Worm (Caenorhabditis elegans) whole organism, L3 larva: ENCODE data around the gene C25H3.7.

Source experiments
- ZK546.5 ChIP-seq: sonication (generic microtip); optimal IDR thresholded peaks from 2 replicates; lab custom pipeline; 2017; ENCODE audit warnings: missing biosample characterization, missing genetic modification characterization
- ama-1 ChIP-seq: fragments of 150-350 bp; optimal IDR thresholded peaks from 2 replicates; lab custom pipeline; 2018
- ceh-28 ChIP-seq: fragments of 150-350 bp; optimal IDR thresholded peaks from 2 replicates; lab custom pipeline; 2014; ENCODE audit warnings: missing biosample characterization, missing genetic modification reagents, missing genetic modification characterization
- ceh-82 ChIP-seq: fragments of 150-350 bp; optimal IDR thresholded peaks from 2 replicates; lab custom pipeline; 2014; ENCODE audit warnings: missing biosample characterization, missing genetic modification characterization
- daf-12 ChIP-seq: fragments of 150-350 bp; optimal IDR thresholded peaks from 2 replicates; lab custom pipeline; 2014; ENCODE audit warnings: missing biosample characterization, missing genetic modification reagents, missing genetic modification characterization
- egl-27 ChIP-seq: sonication (generic microtip); optimal IDR thresholded peaks from 4 replicates; lab custom pipeline; 2017; ENCODE audit warnings: missing biosample characterization, missing genetic modification reagents, missing genetic modification characterization
- elt-1 ChIP-seq: fragments of 150-350 bp; optimal IDR thresholded peaks from 2 replicates; lab custom pipeline; 2014; ENCODE audit warnings: missing biosample characterization, missing genetic modification characterization
- elt-2 ChIP-seq: sonication (generic microtip); optimal IDR thresholded peaks from 2 replicates; lab custom pipeline; 2016; ENCODE audit warnings: missing genetic modification reagents, mild to moderate bottlenecking, missing genetic modification characterization, missing compliant biosample characterization
- elt-3 ChIP-seq, 3 experiments: fragments of 150-350 bp in 1 of 3; sonication (generic microtip) in 2 of 3; optimal IDR thresholded peaks; 2 replicates in 2 of 3; 4 replicates in 1 of 3; lab custom pipeline; 2014 to 2017; ENCODE audit warnings: missing biosample characterization in 3 of 3, missing genetic modification characterization in 3 of 3
- fkh-10 ChIP-seq: sonication (generic microtip); optimal IDR thresholded peaks from 2 replicates; lab custom pipeline; 2017; ENCODE audit warnings: missing biosample characterization, missing genetic modification reagents, missing genetic modification characterization
- fkh-2 ChIP-seq: fragments of 150-350 bp; optimal IDR thresholded peaks from 2 replicates; lab custom pipeline; 2014; ENCODE audit warnings: missing biosample characterization, missing genetic modification reagents, missing genetic modification characterization
- fos-1 ChIP-seq: fragments of 150-350 bp; optimal IDR thresholded peaks from 2 replicates; lab custom pipeline; 2014; ENCODE audit warnings: missing biosample characterization, missing genetic modification characterization
- hmg-11 ChIP-seq: sonication (generic microtip); optimal IDR thresholded peaks from 2 replicates; lab custom pipeline; 2016; ENCODE audit warnings: missing genetic modification characterization, missing compliant biosample characterization
- jun-1 ChIP-seq: fragments of 150-350 bp; optimal IDR thresholded peaks from 2 replicates; lab custom pipeline; 2014; ENCODE audit warnings: missing biosample characterization, missing genetic modification reagents, missing genetic modification characterization
- lin-15B ChIP-seq: fragments of 150-350 bp; optimal IDR thresholded peaks from 2 replicates; lab custom pipeline; 2014; ENCODE audit warnings: missing biosample characterization, missing genetic modification characterization
- lin-39 ChIP-seq: fragments of 150-350 bp; optimal IDR thresholded peaks from 2 replicates; lab custom pipeline; 2018; ENCODE audit warnings: missing biosample characterization, missing genetic modification reagents, missing genetic modification characterization
- lsy-12 ChIP-seq: sonication (generic microtip); optimal IDR thresholded peaks from 2 replicates; lab custom pipeline; 2016; ENCODE audit warnings: mild to moderate bottlenecking, missing genetic modification characterization, missing compliant biosample characterization
- mml-1 ChIP-seq: fragments of 150-350 bp; sonication (generic microtip); optimal IDR thresholded peaks from 3 replicates; lab custom pipeline; 2014; ENCODE audit warnings: missing biosample characterization, missing genetic modification characterization
- nfya-1 ChIP-seq: sonication (generic microtip); optimal IDR thresholded peaks from 2 replicates; lab custom pipeline; 2017; ENCODE audit warnings: missing genetic modification characterization, mild to moderate bottlenecking, missing compliant biosample characterization, antibody characterized with exemption, moderate library complexity; ENCODE audit not compliant: insufficient read depth
- nhr-11 ChIP-seq: fragments of 150-350 bp; optimal IDR thresholded peaks from 2 replicates; lab custom pipeline; 2014; ENCODE audit warnings: missing biosample characterization, missing genetic modification characterization
- nhr-12 ChIP-seq: fragments of 150-350 bp; optimal IDR thresholded peaks from 2 replicates; lab custom pipeline; 2014; ENCODE audit warnings: missing biosample characterization, missing genetic modification characterization
- nhr-23 ChIP-seq: fragments of 150-350 bp; optimal IDR thresholded peaks from 2 replicates; lab custom pipeline; 2014; ENCODE audit warnings: missing biosample characterization, missing genetic modification reagents, missing genetic modification characterization
- nhr-25 ChIP-seq: sonication (generic microtip); optimal IDR thresholded peaks from 2 replicates; lab custom pipeline; 2017; ENCODE audit warnings: missing biosample characterization, missing genetic modification characterization
- nhr-28 ChIP-seq: fragments of 150-350 bp; optimal IDR thresholded peaks from 2 replicates; lab custom pipeline; 2014; ENCODE audit warnings: missing biosample characterization, missing genetic modification characterization
- nhr-43 ChIP-seq: sonication (generic microtip); optimal IDR thresholded peaks from 2 replicates; lab custom pipeline; 2016; ENCODE audit warnings: mild to moderate bottlenecking, missing genetic modification characterization, missing compliant biosample characterization; ENCODE audit not compliant: poor library complexity, severe bottlenecking
- nhr-67 ChIP-seq: fragments of 150-350 bp; optimal IDR thresholded peaks from 2 replicates; lab custom pipeline; 2014; ENCODE audit warnings: missing biosample characterization, missing genetic modification characterization
- nhr-76 ChIP-seq: fragments of 150-350 bp; sonication (generic microtip); optimal IDR thresholded peaks from 5 replicates; lab custom pipeline; 2014; ENCODE audit warnings: missing biosample characterization, missing genetic modification characterization
- pha-4 ChIP-seq: fragments of 150-350 bp; optimal IDR thresholded peaks from 2 replicates; lab custom pipeline; 2014; ENCODE audit warnings: missing biosample characterization, missing genetic modification reagents, missing genetic modification characterization
- skn-1 ChIP-seq: fragments of 150-350 bp; optimal IDR thresholded peaks from 2 replicates; lab custom pipeline; 2014; ENCODE audit warnings: missing biosample characterization, missing genetic modification characterization
- snpc-4 ChIP-seq: fragments of 150-350 bp; optimal IDR thresholded peaks from 2 replicates; lab custom pipeline; 2014; ENCODE audit warnings: missing biosample characterization, missing genetic modification characterization
- tbx-2 ChIP-seq: sonication (generic microtip); optimal IDR thresholded peaks from 2 replicates; lab custom pipeline; 2016; ENCODE audit warnings: mild to moderate bottlenecking, missing genetic modification characterization, missing compliant biosample characterization
- unc-39 ChIP-seq: sonication (generic microtip); optimal IDR thresholded peaks from 4 replicates; lab custom pipeline; 2017; ENCODE audit warnings: missing biosample characterization, missing genetic modification characterization
- unc-62 ChIP-seq: fragments of 150-350 bp; sonication (generic microtip); optimal IDR thresholded peaks from 4 replicates; lab custom pipeline; 2014; ENCODE audit warnings: missing biosample characterization, missing genetic modification reagents, missing genetic modification characterization
- zag-1 ChIP-seq: fragments of 150-350 bp; optimal IDR thresholded peaks from 2 replicates; lab custom pipeline; 2014; ENCODE audit warnings: missing biosample characterization, missing genetic modification characterization
- ztf-11 ChIP-seq: fragments of 150-350 bp; optimal IDR thresholded peaks from 2 replicates; lab custom pipeline; 2014; ENCODE audit warnings: missing biosample characterization, missing genetic modification characterization
- ztf-4 ChIP-seq: fragments of 150-350 bp; optimal IDR thresholded peaks from 2 replicates; lab custom pipeline; 2014; ENCODE audit warnings: missing biosample characterization, missing genetic modification characterization

C25H3.7 gene

ce11 chrII:5668830-5669229, at the start of gene C25H3.7:
C25H3.7 (minus strand) TSS chrII:5668930.
- no peak for TF ChIP-seq nhr-43 (tag; lab: Kevin White, UChicago)
- no peak for TF ChIP-seq nhr-11 (tag; lab: Kevin White, UChicago)
- no peak for TF ChIP-seq jun-1 (tag; lab: Kevin White, UChicago)
- no peak for TF ChIP-seq nhr-76 (tag; lab: Kevin White, UChicago)
- TF ChIP-seq tbx-2 (tag; lab: Kevin White, UChicago): no peak
- no peak for TF ChIP-seq unc-62
- TF ChIP-seq pha-4: no peak
- TF ChIP-seq fkh-2 (tag; lab: Kevin White, UChicago): no peak
- no peak for TF ChIP-seq fkh-10
- TF ChIP-seq elt-3 (tag; optimal IDR thresholded peaks at IDR 0.05; lab: Kevin White, UChicago): no peak
- TF ChIP-seq nhr-12 (tag; lab: Kevin White, UChicago): no peak
- no peak for TF ChIP-seq egl-27 (tag; lab: Kevin White, UChicago)
- no peak for TF ChIP-seq ceh-28
- TF ChIP-seq zag-1 (tag; lab: Kevin White, UChicago): no peak
- TF ChIP-seq daf-12 (tag; lab: Kevin White, UChicago): no peak
- no peak for TF ChIP-seq lin-15B (tag; lab: Kevin White, UChicago)
- no peak for TF ChIP-seq nhr-28 (tag; lab: Kevin White, UChicago)
- TF ChIP-seq unc-39 (tag; lab: Kevin White, UChicago): no peak

ce11 chrII:5717831-5718230, 49.1 kb upstream of the C25H3.7 start, which contains the start of gene zipt-3:
zipt-3 (plus strand) TSS chrII:5718131.
- TF ChIP-seq ceh-82 (tag; lab: Kevin White, UChicago): no peak
- TF ChIP-seq nhr-43 (tag; lab: Kevin White, UChicago): no peak
- TF ChIP-seq ZK546.5: no peak
- TF ChIP-seq daf-12 (tag; lab: Kevin White, UChicago): no peak
- TF ChIP-seq hmg-11 (tag; lab: Kevin White, UChicago): no peak
- no peak for TF ChIP-seq elt-3 (tag; optimal IDR thresholded peaks at IDR 0.05; lab: Kevin White, UChicago)
- no peak for TF ChIP-seq unc-39 (tag; lab: Kevin White, UChicago)
- no peak for TF ChIP-seq egl-27 (tag; lab: Kevin White, UChicago)
- no peak for TF ChIP-seq fkh-10
- no peak for TF ChIP-seq nhr-23 (tag; lab: Kevin White, UChicago)
- no peak for TF ChIP-seq unc-62
- no peak for TF ChIP-seq lin-39 (tag; lab: Kevin White, UChicago)
- no peak for TF ChIP-seq pha-4
- no peak for TF ChIP-seq ztf-4 (tag; lab: Kevin White, UChicago)
- no peak for TF ChIP-seq jun-1 (tag; lab: Kevin White, UChicago)
- no peak for TF ChIP-seq nhr-25 (tag; lab: Kevin White, UChicago)
- TF ChIP-seq elt-1: no peak
- TF ChIP-seq lsy-12 (tag; lab: Kevin White, UChicago): no peak
- TF ChIP-seq elt-2 (tag; lab: Kevin White, UChicago): no peak

DNA sequence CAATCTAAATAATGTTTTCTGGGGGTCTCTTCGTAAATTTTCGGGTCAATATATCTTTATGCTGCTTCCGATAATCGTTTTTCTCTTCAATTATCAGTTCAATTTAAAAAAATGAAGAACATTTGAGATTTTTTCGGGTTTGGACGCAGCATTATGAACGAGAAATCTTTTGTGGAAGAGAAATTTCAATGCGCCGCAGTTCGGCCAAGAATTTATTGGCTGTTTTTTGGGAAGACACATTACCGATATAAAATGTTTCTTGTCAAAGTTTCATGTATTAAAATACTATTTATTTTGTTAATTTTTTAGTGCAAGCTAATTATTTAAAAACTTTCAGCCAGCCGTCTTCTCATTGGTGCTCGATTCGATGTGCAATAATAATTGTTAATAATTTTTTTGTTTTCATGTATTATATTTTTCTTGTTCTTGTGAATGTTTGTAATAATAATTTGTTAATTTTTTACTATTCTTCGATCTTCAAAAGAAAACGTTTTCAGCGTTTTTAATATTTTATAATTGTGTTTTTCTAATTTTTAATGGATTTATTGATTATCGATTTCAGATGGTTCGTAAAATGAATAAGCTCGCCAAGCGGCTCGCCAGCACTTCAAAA, 47.1 kb upstream of the C25H3.7 start, which contains the start of the genes C18A3.10 and C18A3.3:
C18A3.10 (minus strand) TSS at position 101 of the 613 bp plus-strand sequence.
C18A3.3 (plus strand) TSS at position 563 of the 613 bp plus-strand sequence.
- no peak for TF ChIP-seq nhr-28 (tag; lab: Kevin White, UChicago)
- no peak for TF ChIP-seq lin-39 (tag; lab: Kevin White, UChicago)
- no peak for TF ChIP-seq nhr-12 (tag; lab: Kevin White, UChicago)
- TF ChIP-seq ZK546.5: no peak
- TF ChIP-seq nhr-67 (tag; lab: Kevin White, UChicago): no peak
- TF ChIP-seq nhr-23 (tag; lab: Kevin White, UChicago): no peak
- no peak for TF ChIP-seq egl-27 (tag; lab: Kevin White, UChicago)
- TF ChIP-seq fos-1: no peak
- no peak for TF ChIP-seq ceh-82 (tag; lab: Kevin White, UChicago)
- no peak for TF ChIP-seq elt-1

- peak; percentile 61 for TF ChIP-seq ama-1 (lab: Kevin White, UChicago)
- peak; percentile 48 for TF ChIP-seq lin-39 (tag; lab: Kevin White, UChicago)
- peak; percentile 78 for TF ChIP-seq pha-4
- TF ChIP-seq lin-15B (tag; lab: Kevin White, UChicago): peak; percentile 86
- TF ChIP-seq ztf-11 (tag; lab: Kevin White, UChicago): no peak
- TF ChIP-seq hmg-11 (tag; lab: Kevin White, UChicago): peak; percentile 47
- no peak for TF ChIP-seq unc-62
- TF ChIP-seq ZK546.5: peak; percentile 61
- TF ChIP-seq nfya-1: peak; percentile 78
- TF ChIP-seq nhr-11 (tag; lab: Kevin White, UChicago): no peak
- no peak for TF ChIP-seq mml-1 (tag; lab: Kevin White, UChicago)
- peak; percentile 66 for TF ChIP-seq nhr-23 (tag; lab: Kevin White, UChicago)
- TF ChIP-seq elt-2 (tag; lab: Kevin White, UChicago): peak; percentile 76
- TF ChIP-seq skn-1 (tag; lab: Kevin White, UChicago): peak; percentile 12
- peak; percentile 76 for TF ChIP-seq nhr-25 (tag; lab: Kevin White, UChicago)
- TF ChIP-seq nhr-43 (tag; lab: Kevin White, UChicago): peak; percentile 26
- TF ChIP-seq snpc-4 (tag; lab: Kevin White, UChicago): peak; percentile 84
- no peak for TF ChIP-seq ceh-82 (tag; lab: Kevin White, UChicago)
Measured at ce11 chrII:5714807-5715206, 46.1 kb upstream of the C25H3.7 start, which contains the start of the genes tiar-1 and lelo-4. tiar-1 (minus strand) TSS chrII:5714823. lelo-4 (plus strand) TSS chrII:5714924.
